Worm (Caenorhabditis elegans): Measurements from ENCODE around the gene Y69A2AR.31.

Gene Y69A2AR.31

DNA sequence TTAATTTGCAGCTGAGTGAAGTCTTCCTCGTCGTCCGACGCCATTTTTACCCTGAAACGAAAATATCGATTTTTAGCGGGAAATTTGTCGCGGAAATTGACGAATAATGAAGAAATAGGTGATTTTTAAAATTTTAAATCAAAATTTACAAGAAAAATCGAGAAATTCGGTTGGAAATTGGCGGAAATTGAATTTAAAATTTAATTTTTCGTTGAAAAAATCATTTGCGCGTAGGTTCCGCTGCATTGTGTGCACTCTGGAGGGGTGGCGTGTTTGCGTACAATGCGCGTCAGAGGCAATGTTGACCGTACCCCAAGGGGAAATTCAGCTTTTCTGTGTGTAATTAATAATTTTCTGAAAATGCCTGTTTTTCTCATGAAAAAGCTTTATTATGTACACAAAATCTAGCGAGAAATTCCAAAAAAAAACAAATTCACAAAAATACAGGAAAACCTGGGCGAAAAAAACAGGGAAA, 40.2 kb upstream of the Y69A2AR.31 start, which contains the start of gene Y94H6A.5 (continued):
- TF ChIP-seq lsy-2 (tag; optimal IDR thresholded peaks at IDR 0.05), result peak; percentile 82 to 97
- no peak for TF ChIP-seq ztf-4 (tag; optimal IDR thresholded peaks at IDR 0.05)
- no peak for TF ChIP-seq blmp-1 (tag; optimal IDR thresholded peaks at IDR 0.05; ENCODE audit: insufficient read depth)
- TF ChIP-seq C34F6.9 (tag; optimal IDR thresholded peaks at IDR 0.05), result peak; percentile 42
- no peak for TF ChIP-seq alr-1 (tag; optimal IDR thresholded peaks at IDR 0.05)

DNA sequence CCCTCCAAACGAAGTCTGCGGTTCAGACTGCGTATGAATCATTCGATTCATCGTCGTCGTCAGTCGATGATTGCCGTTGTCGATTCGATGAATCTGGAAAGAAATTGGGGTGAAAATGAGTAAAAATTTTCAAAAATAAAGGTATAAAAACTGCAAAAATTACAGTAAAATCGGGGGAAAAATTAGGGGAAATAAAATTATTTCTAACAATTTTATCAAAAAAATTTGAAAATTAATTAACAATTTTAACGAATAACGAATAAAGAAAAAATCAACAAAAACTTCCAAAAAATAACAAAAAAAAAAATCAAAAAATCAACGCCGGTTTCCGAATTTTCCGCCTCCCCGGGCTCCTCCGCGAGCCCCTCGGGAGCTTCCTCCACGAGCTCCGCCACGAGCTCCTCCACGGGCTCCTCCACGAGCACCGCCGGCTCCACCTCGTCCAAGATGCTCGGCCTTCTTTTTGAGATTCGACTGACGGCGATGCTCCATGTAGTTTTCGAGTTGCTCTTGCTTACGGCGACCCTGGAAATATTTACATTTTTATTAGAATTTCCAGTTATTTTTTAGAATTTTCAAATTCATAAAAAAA, 25.0 kb upstream of the Y69A2AR.31 start, which contains the start of gene egrh-3:
egrh-3 (minus strand) TSS at position 51 of the 592 bp plus-strand sequence.
- no peak for TF ChIP-seq C34F6.9 (tag; optimal IDR thresholded peaks at IDR 0.05)
- no peak for TF ChIP-seq peb-1 (tag; optimal IDR thresholded peaks at IDR 0.05)
- TF ChIP-seq nhr-11 (tag; optimal IDR thresholded peaks at IDR 0.05), result no peak
- TF ChIP-seq nhr-21 (tag; optimal IDR thresholded peaks at IDR 0.05), result no peak
- TF ChIP-seq nhr-6 (tag; optimal IDR thresholded peaks at IDR 0.05), result no peak
- TF ChIP-seq unc-39 (tag; optimal IDR thresholded peaks at IDR 0.05), result no peak
- no peak for TF ChIP-seq F13H6.1 (tag; optimal IDR thresholded peaks at IDR 0.05)

DNA sequence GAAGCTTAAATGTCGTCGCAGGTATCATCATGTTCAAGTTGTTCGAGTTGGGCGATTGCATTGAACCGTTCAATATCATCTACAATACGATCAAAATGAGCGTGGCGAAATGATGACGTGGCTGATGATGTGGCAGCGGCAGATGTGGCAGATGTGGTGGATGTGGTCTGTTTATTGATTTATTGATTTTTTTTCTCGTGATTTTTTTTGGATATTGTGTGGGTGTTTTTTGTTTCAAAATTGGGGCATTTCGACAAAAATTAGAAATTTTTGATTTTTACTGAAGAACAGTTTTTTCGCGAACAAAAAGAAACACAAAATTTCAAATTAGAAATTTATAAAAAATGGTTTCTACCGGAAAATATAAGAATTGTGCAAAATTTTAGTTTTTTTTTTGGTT, 16.5 kb upstream of the Y69A2AR.31 start:
- TF ChIP-seq peb-1 (tag; optimal IDR thresholded peaks at IDR 0.05), result no peak
- TF ChIP-seq ztf-1 (GFP tag; conservative IDR thresholded peaks at IDR 0.05), result no peak
- TF ChIP-seq nhr-12 (tag; optimal IDR thresholded peaks at IDR 0.05), result no peak
- TF ChIP-seq nhr-23 (tag; optimal IDR thresholded peaks at IDR 0.05), result no peak
- TF ChIP-seq ceh-82 (tag; optimal IDR thresholded peaks at IDR 0.05), result no peak
- TF ChIP-seq mab-5 (tag; optimal IDR thresholded peaks at IDR 0.05), result no peak
- TF ChIP-seq lsy-2 (tag; optimal IDR thresholded peaks at IDR 0.05), result no peak
- TF ChIP-seq ceh-16 (tag; optimal IDR thresholded peaks at IDR 0.05), result no peak
- TF ChIP-seq elt-3 (tag; optimal IDR thresholded peaks at IDR 0.05), result no peak
- TF ChIP-seq nhr-11 (tag; optimal IDR thresholded peaks at IDR 0.05), result no peak
- TF ChIP-seq fos-1 (tag; optimal IDR thresholded peaks at IDR 0.05), result no peak
- no peak for TF ChIP-seq gmeb-1 (tag; optimal IDR thresholded peaks at IDR 0.05)
- no peak for TF ChIP-seq unc-62 (GFP tag; optimal IDR thresholded peaks at IDR 0.05)
- no peak for TF ChIP-seq elt-1 (tag; optimal IDR thresholded peaks at IDR 0.05)
- TF ChIP-seq snpc-4 (tag; optimal IDR thresholded peaks at IDR 0.05), result no peak
- TF ChIP-seq unc-39 (tag; optimal IDR thresholded peaks at IDR 0.05), result no peak
- TF ChIP-seq nhr-129 (tag; optimal IDR thresholded peaks at IDR 0.05), result no peak

DNA sequence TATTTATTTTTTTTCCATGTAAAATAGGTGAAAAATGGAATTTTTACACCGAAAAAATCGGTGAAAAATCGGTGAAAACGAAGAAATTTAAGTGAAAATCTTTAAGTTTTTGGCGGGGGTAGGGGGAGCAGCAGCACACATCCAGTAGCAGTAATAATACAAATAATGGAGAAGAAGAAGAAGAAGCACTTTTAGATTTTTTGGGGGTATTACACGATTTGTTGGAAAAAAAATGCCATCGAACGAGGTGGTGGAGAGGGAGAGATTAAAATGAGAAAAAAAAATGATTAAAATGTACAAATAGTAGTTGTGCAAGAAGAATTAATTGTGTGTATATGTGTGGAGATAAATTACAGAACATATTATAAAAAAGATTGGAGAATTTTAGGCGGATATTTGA, 14.3 kb upstream of the Y69A2AR.31 start:
- TF ChIP-seq skn-1 (tag; optimal IDR thresholded peaks at IDR 0.05) (no peak), zag-1 (tag; optimal IDR thresholded peaks at IDR 0.05) (no peak), lin-13 (GFP tag; optimal IDR thresholded peaks at IDR 0.05) (no peak), nhr-11 (tag; optimal IDR thresholded peaks at IDR 0.05) (no peak), dmd-4 (tag; optimal IDR thresholded peaks at IDR 0.05) (no peak), lin-39 (tag; optimal IDR thresholded peaks at IDR 0.05) (no peak), mbf-1 (tag; optimal IDR thresholded peaks at IDR 0.05) (no peak)

- TF ChIP-seq nhr-12 (tag; optimal IDR thresholded peaks at IDR 0.05) (no peak), nhr-25 (tag; optimal IDR thresholded peaks at IDR 0.05) (no peak)
Measured at ce11 chrIV:2677687-2678086, 13.9 kb upstream of the Y69A2AR.31 start.

ce11 chrIV:2676281-2676680, 12.5 kb upstream of the Y69A2AR.31 start, which contains the start of gene Y94H6A.3:
Gene Y94H6A.3 (plus strand): TSS chrIV:2676512.
- TF ChIP-seq mdl-1 (tag; optimal IDR thresholded peaks at IDR 0.05) (peak in 1 of 2 experiments; percentile 49), nhr-77 (tag; optimal IDR thresholded peaks at IDR 0.05) (peak; percentile 11), ztf-4 (tag; optimal IDR thresholded peaks at IDR 0.05) (peak; percentile 55), egl-27 (tag; optimal IDR thresholded peaks at IDR 0.05) (peak; percentile 76), nhr-11 (tag; optimal IDR thresholded peaks at IDR 0.05) (no peak), mab-5 (tag; optimal IDR thresholded peaks at IDR 0.05) (peak; percentile 86), F13H6.1 (tag; optimal IDR thresholded peaks at IDR 0.05) (peak; percentile 75), ceh-82 (tag; optimal IDR thresholded peaks at IDR 0.05) (peak; percentile 80), sma-9 (GFP tag; optimal IDR thresholded peaks at IDR 0.05) (no peak), sma-9 (tag; optimal IDR thresholded peaks at IDR 0.05) (no peak), snpc-4 (tag; optimal IDR thresholded peaks at IDR 0.05) (peak; percentile 70), Y55F3AM.14 (GFP tag; optimal IDR thresholded peaks at IDR 0.05) (no peak), skn-1 (tag; optimal IDR thresholded peaks at IDR 0.05) (no peak), unc-62 (GFP tag; optimal IDR thresholded peaks at IDR 0.05) (no peak), R02D3.7 (tag; optimal IDR thresholded peaks at IDR 0.05) (peak; percentile 60), aly-2 (tag; optimal IDR thresholded peaks at IDR 0.05) (no peak), unc-39 (tag; optimal IDR thresholded peaks at IDR 0.05) (no peak), lin-11 (tag; optimal IDR thresholded peaks at IDR 0.05) (peak; percentile 86), alr-1 (tag; optimal IDR thresholded peaks at IDR 0.05) (no peak), mbf-1 (tag; optimal IDR thresholded peaks at IDR 0.05) (no peak), blmp-1 (tag; optimal IDR thresholded peaks at IDR 0.05; ENCODE audit: insufficient read depth) (peak; percentile 41), ztf-1 (GFP tag; conservative IDR thresholded peaks at IDR 0.05) (no peak), crh-2 (tag; optimal IDR thresholded peaks at IDR 0.05) (peak; percentile 90), lin-13 (GFP tag; optimal IDR thresholded peaks at IDR 0.05) (peak; percentile 94), zag-1 (tag; optimal IDR thresholded peaks at IDR 0.05) (peak; percentile 40), dmd-4 (tag; optimal IDR thresholded peaks at IDR 0.05) (no peak), ztf-11 (tag; optimal IDR thresholded peaks at IDR 0.05) (no peak)

All from whole organism, L2 larva.